Fruit fly (Drosophila melanogaster) whole organism, prepupa: ENCODE data around the gene CG7369.

ENCODE experiments used
- Blimp-1 ChIP-seq: fragments of 200-800 bp; sonication (Bioruptor generic); optimal IDR thresholded peaks from 3 replicates; lab custom pipeline; 2017; ENCODE audit warnings: missing biosample characterization, missing genetic modification characterization, mild to moderate bottlenecking, moderate library complexity, missing genetic modification reagents
- CG10631 ChIP-seq: fragments of 200-800 bp; sonication (Bioruptor generic); optimal IDR thresholded peaks from 2 replicates; lab custom pipeline; 2016; ENCODE audit warnings: missing biosample characterization, missing genetic modification characterization
- CG10669 ChIP-seq: fragments of 200-800 bp; sonication (Bioruptor generic); optimal IDR thresholded peaks from 3 replicates; lab custom pipeline; 2018; ENCODE audit warnings: missing biosample characterization, mild to moderate bottlenecking, missing genetic modification characterization, moderate library complexity
- CG11294 ChIP-seq: fragments of 200-800 bp; sonication (Bioruptor generic); IDR thresholded peaks from 2 replicates; pipeline ENCODE4 v1.3.6; 2022; ENCODE audit warnings: missing biosample characterization, missing genetic modification characterization
- CG11762 ChIP-seq: fragments of 200-800 bp; sonication (Bioruptor generic); optimal IDR thresholded peaks from 3 replicates; lab custom pipeline; 2016; ENCODE audit warnings: missing biosample characterization, missing genetic modification characterization; ENCODE audit not compliant: insufficient read depth
- CG11902 ChIP-seq: fragments of 200-800 bp; sonication (Bioruptor generic); optimal IDR thresholded peaks from 3 replicates; lab custom pipeline; 2016; ENCODE audit warnings: missing biosample characterization, missing genetic modification characterization
- CG1621 ChIP-seq: fragments of 200-800 bp; sonication (Bioruptor generic); optimal IDR thresholded peaks from 3 replicates; lab custom pipeline; 2018; ENCODE audit warnings: missing biosample characterization, mild to moderate bottlenecking, missing genetic modification characterization
- CG16779 ChIP-seq: fragments of 200-800 bp; sonication (Bioruptor generic); optimal IDR thresholded peaks from 3 replicates; lab custom pipeline; 2017; ENCODE audit warnings: missing biosample characterization, mild to moderate bottlenecking, missing genetic modification characterization
- CG3032 ChIP-seq: fragments of 200-800 bp; optimal IDR thresholded peaks from 2 replicates; lab custom pipeline; 2019; ENCODE audit warnings: missing biosample characterization, mild to moderate bottlenecking, missing genetic modification characterization, moderate library complexity
- CG31627 ChIP-seq: fragments of 200-800 bp; sonication (Bioruptor generic); optimal IDR thresholded peaks from 3 replicates; lab custom pipeline; 2016; ENCODE audit warnings: missing biosample characterization, missing genetic modification characterization
- CG32006 ChIP-seq: fragments of 200-800 bp; sonication (Bioruptor generic); optimal IDR thresholded peaks from 3 replicates; lab custom pipeline; 2017; ENCODE audit warnings: missing biosample characterization, mild to moderate bottlenecking, missing genetic modification characterization
- CG3919 ChIP-seq: fragments of 200-800 bp; sonication (Bioruptor generic); optimal IDR thresholded peaks from 3 replicates; lab custom pipeline; 2016; ENCODE audit warnings: missing biosample characterization, missing genetic modification characterization
- CG4318 ChIP-seq: fragments of 200-800 bp; sonication (Bioruptor generic); optimal IDR thresholded peaks from 3 replicates; lab custom pipeline; 2017; ENCODE audit warnings: missing biosample characterization, mild to moderate bottlenecking, missing genetic modification characterization
- CG6163 ChIP-seq: fragments of 200-800 bp; sonication (Bioruptor generic); IDR thresholded peaks from 3 replicates; pipeline ENCODE4 v1.3.6; 2022; ENCODE audit warnings: missing biosample characterization, missing genetic modification characterization
- CG6792 ChIP-seq: fragments of 200-800 bp; sonication (Bioruptor generic); optimal IDR thresholded peaks from 3 replicates; lab custom pipeline; 2016; ENCODE audit warnings: missing biosample characterization, missing genetic modification characterization
- CG6808 ChIP-seq: fragments of 200-800 bp; sonication (Bioruptor generic); optimal IDR thresholded peaks from 3 replicates; lab custom pipeline; 2017; ENCODE audit warnings: missing biosample characterization, missing genetic modification characterization, mild to moderate bottlenecking, moderate library complexity, missing genetic modification reagents
- CG7368 ChIP-seq: fragments of 200-800 bp; sonication (Bioruptor generic); optimal IDR thresholded peaks from 3 replicates; lab custom pipeline; 2016; ENCODE audit warnings: missing biosample characterization, missing genetic modification characterization
- CG8119 ChIP-seq: fragments of 200-800 bp; sonication (Bioruptor generic); IDR thresholded peaks from 3 replicates; pipeline ENCODE4 v1.3.6; 2022; ENCODE audit warnings: missing biosample characterization, missing genetic modification characterization
- CG8319 ChIP-seq: fragments of 200-800 bp; sonication (Bioruptor generic); optimal IDR thresholded peaks from 3 replicates; lab custom pipeline; 2016; ENCODE audit warnings: missing biosample characterization, missing genetic modification characterization
- CG8632 ChIP-seq: fragments of 200-800 bp; sonication (Bioruptor generic); optimal IDR thresholded peaks from 3 replicates; lab custom pipeline; 2016; ENCODE audit warnings: missing biosample characterization, missing genetic modification characterization
- CG9139 ChIP-seq: fragments of 200-800 bp; sonication (Bioruptor generic); optimal IDR thresholded peaks from 3 replicates; lab custom pipeline; 2017; ENCODE audit warnings: missing biosample characterization, mild to moderate bottlenecking, missing genetic modification characterization
- Eip75B ChIP-seq: fragments of 200-800 bp; sonication (Bioruptor generic); optimal IDR thresholded peaks from 3 replicates; lab custom pipeline; 2016; ENCODE audit warnings: missing biosample characterization, missing genetic modification characterization
- Eip78C ChIP-seq: fragments of 200-800 bp; sonication (Bioruptor generic); peaks from one replicate; lab custom pipeline; 2016; ENCODE audit warnings: missing biosample characterization, missing genetic modification characterization
- Eip93F ChIP-seq: fragments of 200-800 bp; sonication (Bioruptor generic); optimal IDR thresholded peaks from 2 replicates; lab custom pipeline; 2016; ENCODE audit warnings: missing biosample characterization, mild to moderate bottlenecking, missing genetic modification characterization
- Ets96B ChIP-seq: fragments of 200-800 bp; optimal IDR thresholded peaks from 2 replicates; lab custom pipeline; 2019; ENCODE audit warnings: missing biosample characterization, mild to moderate bottlenecking, missing genetic modification characterization, moderate library complexity
- Gug ChIP-seq: fragments of 200-800 bp; sonication (Bioruptor generic); IDR thresholded peaks from 2 replicates; pipeline ENCODE4 v1.3.6; 2022; ENCODE audit warnings: missing biosample characterization, missing genetic modification characterization
- Hr38 ChIP-seq: sonication (Bioruptor generic); optimal IDR thresholded peaks from 2 replicates; lab custom pipeline; 2016; ENCODE audit warnings: missing biosample characterization, missing genetic modification characterization
- Hr39 ChIP-seq: fragments of 200-800 bp; sonication (Bioruptor generic); optimal IDR thresholded peaks from 2 replicates; lab custom pipeline; 2016; ENCODE audit warnings: missing biosample characterization, missing genetic modification characterization
- Hr4 ChIP-seq: fragments of 200-800 bp; sonication (Bioruptor generic); optimal IDR thresholded peaks from 3 replicates; lab custom pipeline; 2016; ENCODE audit warnings: missing biosample characterization, missing genetic modification characterization
- Lpt ChIP-seq: fragments of 200-800 bp; sonication (Bioruptor generic); optimal IDR thresholded peaks from 3 replicates; lab custom pipeline; 2016; ENCODE audit warnings: missing biosample characterization, missing genetic modification characterization
- Met ChIP-seq: fragments of 200-800 bp; sonication (Bioruptor generic); optimal IDR thresholded peaks from 3 replicates; lab custom pipeline; 2016; ENCODE audit warnings: missing biosample characterization, missing genetic modification characterization
- OdsH ChIP-seq: fragments of 200-800 bp; sonication (Bioruptor generic); optimal IDR thresholded peaks from 3 replicates; lab custom pipeline; 2016; ENCODE audit warnings: missing biosample characterization, missing genetic modification characterization
- Smox ChIP-seq: fragments of 200-800 bp; sonication (Bioruptor generic); optimal IDR thresholded peaks from 3 replicates; lab custom pipeline; 2016; ENCODE audit warnings: missing biosample characterization, missing genetic modification characterization
- Sox14 ChIP-seq: fragments of 200-800 bp; sonication (Bioruptor generic); optimal IDR thresholded peaks from 3 replicates; lab custom pipeline; 2016; ENCODE audit warnings: missing biosample characterization, missing genetic modification characterization
- Sox15 ChIP-seq: fragments of 200-800 bp; sonication (Bioruptor generic); optimal IDR thresholded peaks from 3 replicates; lab custom pipeline; 2016; ENCODE audit warnings: missing biosample characterization, missing genetic modification characterization
- achi ChIP-seq: fragments of 200-800 bp; sonication (Bioruptor generic); optimal IDR thresholded peaks from 3 replicates; lab custom pipeline; 2016; ENCODE audit warnings: missing biosample characterization, missing genetic modification characterization
- dac ChIP-seq: fragments of 200-800 bp; sonication (Bioruptor generic); optimal IDR thresholded peaks from 2 replicates; lab custom pipeline; 2017; ENCODE audit warnings: missing biosample characterization, mild to moderate bottlenecking, missing genetic modification characterization
- dsx ChIP-seq: fragments of 200-800 bp; optimal IDR thresholded peaks from 3 replicates; lab custom pipeline; 2019; ENCODE audit warnings: missing biosample characterization, mild to moderate bottlenecking, missing genetic modification characterization, moderate library complexity; ENCODE audit not compliant: poor library complexity, severe bottlenecking
- eg ChIP-seq: fragments of 200-800 bp; sonication (Bioruptor generic); IDR thresholded peaks from 3 replicates; pipeline ENCODE4 v1.3.6; 2022; ENCODE audit warnings: missing biosample characterization, missing genetic modification characterization
- esn ChIP-seq: fragments of 200-800 bp; sonication (Bioruptor generic); optimal IDR thresholded peaks from 2 replicates; lab custom pipeline; 2016; ENCODE audit warnings: missing biosample characterization, mild to moderate bottlenecking, missing genetic modification characterization, moderate library complexity
- fd59A ChIP-seq: fragments of 200-800 bp; sonication (Bioruptor generic); optimal IDR thresholded peaks from 2 replicates; lab custom pipeline; 2017; ENCODE audit warnings: missing biosample characterization, mild to moderate bottlenecking, missing genetic modification characterization, missing genetic modification reagents
- fd85E ChIP-seq: fragments of 200-800 bp; sonication (Bioruptor generic); optimal IDR thresholded peaks from 3 replicates; lab custom pipeline; 2016; ENCODE audit warnings: missing biosample characterization, missing genetic modification characterization
- fkh ChIP-seq: fragments of 200-800 bp; sonication (Bioruptor generic); optimal IDR thresholded peaks from 3 replicates; lab custom pipeline; 2017; ENCODE audit warnings: missing biosample characterization, mild to moderate bottlenecking, missing genetic modification characterization, moderate library complexity
- lz ChIP-seq: fragments of 200-800 bp; sonication (Bioruptor generic); optimal IDR thresholded peaks from 3 replicates; lab custom pipeline; 2016; ENCODE audit warnings: missing biosample characterization, missing genetic modification characterization
- pdm3 ChIP-seq: fragments of 200-800 bp; sonication (Bioruptor generic); optimal IDR thresholded peaks from 3 replicates; lab custom pipeline; 2016; ENCODE audit warnings: missing biosample characterization, missing genetic modification characterization
- salr ChIP-seq, 2 experiments: fragments of 200-800 bp; sonication (Bioruptor generic); optimal IDR thresholded peaks; 3 replicates each; lab custom pipeline; 2016 to 2018; ENCODE audit warnings: missing biosample characterization in 2 of 2, missing genetic modification characterization in 2 of 2, mild to moderate bottlenecking in 1 of 2
- spab ChIP-seq: fragments of 200-800 bp; sonication (Bioruptor generic); optimal IDR thresholded peaks from 2 replicates; lab custom pipeline; 2017; ENCODE audit warnings: missing biosample characterization, mild to moderate bottlenecking, missing genetic modification characterization, missing genetic modification reagents
- ss ChIP-seq, 2 experiments: fragments of 200-800 bp; sonication (Bioruptor generic); optimal IDR thresholded peaks; 2 replicates in 1 of 2; 3 replicates in 1 of 2; lab custom pipeline; 2017 to 2018; ENCODE audit warnings: mild to moderate bottlenecking in 2 of 2, missing biosample characterization in 2 of 2, missing genetic modification characterization in 2 of 2, moderate library complexity in 1 of 2
- svp ChIP-seq: fragments of 200-800 bp; sonication (Bioruptor generic); peaks from one replicate; lab custom pipeline; 2016; ENCODE audit warnings: missing biosample characterization, missing genetic modification characterization
- topi ChIP-seq: fragments of 200-800 bp; sonication (Bioruptor generic); optimal IDR thresholded peaks from 3 replicates; lab custom pipeline; 2016; ENCODE audit warnings: missing biosample characterization, missing genetic modification characterization
- vri ChIP-seq: fragments of 200-800 bp; sonication (Bioruptor generic); optimal IDR thresholded peaks from 3 replicates; lab custom pipeline; 2016; ENCODE audit warnings: missing biosample characterization, mild to moderate bottlenecking, missing genetic modification characterization

Gene CG7369

DNA sequence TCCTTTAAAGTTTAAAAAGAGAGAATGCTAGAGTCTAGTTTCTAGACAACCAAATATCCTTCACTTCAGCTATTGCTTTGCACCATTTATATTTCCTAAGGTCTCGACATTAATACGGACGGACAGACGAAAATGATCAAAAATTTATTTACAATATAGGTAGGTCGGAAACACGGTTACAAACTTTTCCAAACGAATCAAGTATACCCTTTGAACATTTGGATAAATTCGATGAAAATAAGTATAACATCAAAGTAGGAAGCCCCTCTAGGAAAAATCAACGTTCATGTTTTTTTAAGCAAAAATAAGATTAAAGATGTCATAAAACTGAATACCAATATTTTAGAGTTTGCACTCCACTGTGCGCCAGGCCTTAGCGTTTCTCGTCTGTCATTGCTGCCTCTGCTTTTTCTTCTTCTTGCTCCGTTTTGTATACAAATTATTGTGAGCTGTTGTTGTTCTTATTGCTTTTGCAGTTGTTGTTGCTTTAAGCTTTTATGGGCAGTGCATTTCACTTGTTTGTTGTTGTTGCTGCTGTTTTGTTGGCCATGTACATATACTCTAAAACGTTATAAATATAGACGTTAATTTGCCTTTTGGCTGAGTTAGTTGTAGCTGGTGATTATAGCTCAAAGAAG is 1.5 kb downstream of the CG7369 start:
- peak; percentile 57 for TF ChIP-seq svp
- peak; percentile 50 for TF ChIP-seq pdm3 (GFP tag; lab: Kevin White, UChicago)
- no peak for TF ChIP-seq vri (GFP tag; lab: Kevin White, UChicago)
- TF ChIP-seq OdsH: peak; percentile 65
- no peak for TF ChIP-seq Blimp-1 (GFP tag; lab: Kevin White, UChicago)
- TF ChIP-seq dsx (GFP tag; lab: Kevin White, UChicago): peak; percentile 71
- TF ChIP-seq CG11294 (GFP tag; lab: Robert Waterston, UW): no peak
- peak; percentile 25 for TF ChIP-seq CG6792 (GFP tag; lab: Kevin White, UChicago)
- peak; percentile 9 for TF ChIP-seq CG8632 (GFP tag; lab: Kevin White, UChicago)
- TF ChIP-seq Eip93F (GFP tag; lab: Kevin White, UChicago): no peak
- TF ChIP-seq CG11902 (GFP tag; lab: Kevin White, UChicago): no peak
- no peak for TF ChIP-seq spab (GFP tag; lab: Kevin White, UChicago)
- TF ChIP-seq Hr39 (GFP tag; lab: Kevin White, UChicago): peak; percentile 41
- TF ChIP-seq CG3919 (GFP tag; lab: Kevin White, UChicago): peak; percentile 41
- TF ChIP-seq CG10631 (GFP tag; lab: Kevin White, UChicago): peak; percentile 51
- TF ChIP-seq fd85E (GFP tag; lab: Kevin White, UChicago): no peak
- peak; percentile 33 for TF ChIP-seq CG31627 (GFP tag; lab: Kevin White, UChicago)
- peak; percentile 40 for TF ChIP-seq achi (GFP tag; lab: Kevin White, UChicago)
- TF ChIP-seq CG9139 (GFP tag; lab: Kevin White, UChicago): no peak
- TF ChIP-seq salr (GFP tag; optimal IDR thresholded peaks at IDR 0.05; lab: Kevin White, UChicago): peak in 1 of 2 experiments; percentile 66
- peak; percentile 42 for TF ChIP-seq Smox (GFP tag; lab: Kevin White, UChicago)
- TF ChIP-seq CG4318 (GFP tag; lab: Kevin White, UChicago): peak; percentile 61
- TF ChIP-seq CG3032 (tag; lab: Kevin White, UChicago): peak; percentile 9
- no peak for TF ChIP-seq CG7368 (GFP tag; lab: Kevin White, UChicago)
- TF ChIP-seq CG1621 (tag; lab: Kevin White, UChicago): no peak
- TF ChIP-seq dac (GFP tag; lab: Kevin White, UChicago): no peak
- TF ChIP-seq esn (GFP tag; lab: Kevin White, UChicago): peak; percentile 47
- TF ChIP-seq CG6163 (GFP tag; lab: Robert Waterston, UW): no peak
- TF ChIP-seq CG10669: peak; percentile 27
- TF ChIP-seq CG32006 (GFP tag; lab: Kevin White, UChicago): peak; percentile 72
- no peak for TF ChIP-seq Lpt (GFP tag; lab: Kevin White, UChicago)
- TF ChIP-seq CG8319 (GFP tag; lab: Kevin White, UChicago): no peak
- peak; percentile 84 for TF ChIP-seq Eip78C (GFP tag; lab: Kevin White, UChicago)
- TF ChIP-seq Ets96B (tag; lab: Kevin White, UChicago): peak; percentile 7
- no peak for TF ChIP-seq CG11762
- TF ChIP-seq fd59A (GFP tag; lab: Kevin White, UChicago): peak; percentile 43
- no peak for TF ChIP-seq fkh (GFP tag; lab: Kevin White, UChicago)
- no peak for TF ChIP-seq ss (GFP tag; optimal IDR thresholded peaks at IDR 0.05; lab: Kevin White, UChicago)
- no peak for TF ChIP-seq eg
- TF ChIP-seq CG8119 (GFP tag; lab: Robert Waterston, UW): no peak
- TF ChIP-seq CG6808 (GFP tag; lab: Kevin White, UChicago): peak; percentile 24
- peak; percentile 38 for TF ChIP-seq topi (GFP tag; lab: Kevin White, UChicago)
- TF ChIP-seq lz (GFP tag; lab: Kevin White, UChicago): peak; percentile 25
- TF ChIP-seq Gug (GFP tag; lab: Robert Waterston, UW): no peak
- no peak for TF ChIP-seq Eip75B (GFP tag; lab: Kevin White, UChicago)
- TF ChIP-seq Sox14: peak; percentile 36
- TF ChIP-seq Met: peak; percentile 48
- no peak for TF ChIP-seq Hr38 (GFP tag; lab: Kevin White, UChicago)
- TF ChIP-seq Hr4: peak; percentile 51
- no peak for TF ChIP-seq CG16779 (tag; lab: Kevin White, UChicago)
- peak; percentile 25 for TF ChIP-seq Sox15 (GFP tag; lab: Kevin White, UChicago)
